Worm (Caenorhabditis elegans): Measurements from ENCODE around the gene ndus-8.

The ndus-8 gene

ce11 chrIII:7203130-7203775, 30.7 kb downstream of the ndus-8 start:
- TF ChIP-seq elt-2 (tag; optimal IDR thresholded peaks at IDR 0.05): no peak
- TF ChIP-seq efl-1 (optimal IDR thresholded peaks at IDR 0.05): peak in 1 of 2 experiments; percentile 8
- peak in 1 of 2 experiments; percentile 87 for TF ChIP-seq efl-1 (GFP tag; optimal IDR thresholded peaks at IDR 0.05 in 1 of 2)
- TF ChIP-seq alr-1 (tag; optimal IDR thresholded peaks at IDR 0.05; ENCODE audit: borderline replicate concordance): no peak
- TF ChIP-seq zag-1 (tag; optimal IDR thresholded peaks at IDR 0.05): no peak
- TF ChIP-seq unc-98 (GFP tag; IDR thresholded peaks at IDR 0.05): no peak
- no peak for TF ChIP-seq pqm-1 (tag; optimal IDR thresholded peaks at IDR 0.05)
- peak; percentile 57 for TF ChIP-seq lin-14 (GFP tag; optimal IDR thresholded peaks at IDR 0.05)
- peak; percentile 19 for TF ChIP-seq irx-1 (tag; optimal IDR thresholded peaks at IDR 0.05)
- TF ChIP-seq dpl-1 (GFP tag; optimal IDR thresholded peaks at IDR 0.05): peak in 1 of 3 experiments; percentile 5
- no peak for TF ChIP-seq nhr-11 (tag; optimal IDR thresholded peaks at IDR 0.05)
- TF ChIP-seq nhr-47 (tag; optimal IDR thresholded peaks at IDR 0.05): no peak
- TF ChIP-seq ceh-8 (GFP tag; optimal IDR thresholded peaks at IDR 0.05): no peak
- TF ChIP-seq lin-13 (GFP tag; optimal IDR thresholded peaks at IDR 0.05): no peak
- peak; percentile 74 for TF ChIP-seq grh-1 (GFP tag; IDR thresholded peaks at IDR 0.05)
- peak; percentile 51 for TF ChIP-seq nhr-20 (tag; optimal IDR thresholded peaks at IDR 0.05)
- TF ChIP-seq unc-30 (tag; optimal IDR thresholded peaks at IDR 0.05): no peak
- no peak for TF ChIP-seq lin-15B (tag; optimal IDR thresholded peaks at IDR 0.05)
- peak; percentile 89 for TF ChIP-seq blmp-1 (tag; optimal IDR thresholded peaks at IDR 0.05)
- TF ChIP-seq ztf-4 (tag; optimal IDR thresholded peaks at IDR 0.05): no peak
- TF ChIP-seq sptf-1 (tag; optimal IDR thresholded peaks at IDR 0.05): no peak
- peak in 1 of 2 experiments; percentile 6 for TF ChIP-seq egl-27 (tag; optimal IDR thresholded peaks at IDR 0.05)
- no peak for TF ChIP-seq unc-62 (GFP tag; optimal IDR thresholded peaks at IDR 0.05)
- peak; percentile 34 for TF ChIP-seq mep-1 (tag; optimal IDR thresholded peaks at IDR 0.05)
- peak in 1 of 2 experiments; percentile 52 for TF ChIP-seq lin-35 (GFP tag; optimal IDR thresholded peaks at IDR 0.05)
- TF ChIP-seq Y116A8C.19 (tag; optimal IDR thresholded peaks at IDR 0.05; ENCODE audit: borderline replicate concordance): no peak
- TF ChIP-seq lsy-2 (tag; optimal IDR thresholded peaks at IDR 0.05): peak in 1 of 2 experiments; percentile 57
- TF ChIP-seq fkh-10 (GFP tag; optimal IDR thresholded peaks at IDR 0.05): no peak
- TF ChIP-seq tbx-2 (tag; optimal IDR thresholded peaks at IDR 0.05): peak; percentile 36
- TF ChIP-seq ceh-88 (GFP tag; IDR thresholded peaks at IDR 0.05): no peak
- no peak for TF ChIP-seq lin-39 (tag; optimal IDR thresholded peaks at IDR 0.05)
- TF ChIP-seq tlp-1 (tag; optimal IDR thresholded peaks at IDR 0.05): no peak
- TF ChIP-seq pag-3 (tag; optimal IDR thresholded peaks at IDR 0.05; ENCODE audit: borderline replicate concordance, insufficient read depth): no peak
- no peak for TF ChIP-seq fkh-4 (tag; optimal IDR thresholded peaks at IDR 0.05; ENCODE audit: borderline replicate concordance)
- no peak for TF ChIP-seq ceh-82 (tag; optimal IDR thresholded peaks at IDR 0.05)
- no peak for TF ChIP-seq ces-1 (GFP tag; optimal IDR thresholded peaks at IDR 0.05)
- TF ChIP-seq jun-1 (tag; optimal IDR thresholded peaks at IDR 0.05): no peak
- no peak for TF ChIP-seq mdl-1 (tag; optimal IDR thresholded peaks at IDR 0.05)
- TF ChIP-seq mef-2 (tag; optimal IDR thresholded peaks at IDR 0.05): no peak
- TF ChIP-seq C34B4.2 (tag; optimal IDR thresholded peaks at IDR 0.05): no peak
- no peak for TF ChIP-seq sup-37 (GFP tag; optimal IDR thresholded peaks at IDR 0.05)
- TF ChIP-seq skn-1 (tag; optimal IDR thresholded peaks at IDR 0.05): no peak
- TF ChIP-seq nhr-28 (tag; optimal IDR thresholded peaks at IDR 0.05): no peak
- peak; percentile 57 for TF ChIP-seq nhr-71 (tag; optimal IDR thresholded peaks at IDR 0.05)
- no peak for TF ChIP-seq lir-3 (tag; optimal IDR thresholded peaks at IDR 0.05; ENCODE audit: poor library complexity)
- no peak for TF ChIP-seq ets-5 (GFP tag; IDR thresholded peaks at IDR 0.05)
- TF ChIP-seq C16A3.4 (tag; optimal IDR thresholded peaks at IDR 0.05): no peak
- no peak for TF ChIP-seq ztf-11 (tag; optimal IDR thresholded peaks at IDR 0.05)
- TF ChIP-seq ama-1 (optimal IDR thresholded peaks at IDR 0.05): no peak
- TF ChIP-seq nhr-12 (tag; optimal IDR thresholded peaks at IDR 0.05): no peak
- TF ChIP-seq pax-3 (tag; optimal IDR thresholded peaks at IDR 0.05): no peak
- TF ChIP-seq snpc-4 (tag; optimal IDR thresholded peaks at IDR 0.05): no peak

Data from whole organism, L1 larva.